Worm (Caenorhabditis elegans): ENCODE results near the gene fbxc-18.

The fbxc-18 gene

ce11 chrII:920326-920725 is 46.5 kb downstream of the fbxc-18 start:
- TF ChIP-seq tab-1 (GFP tag; IDR thresholded peaks at IDR 0.05) (no peak), ztf-29 (GFP tag; IDR thresholded peaks at IDR 0.05) (no peak), cog-1 (tag; optimal IDR thresholded peaks at IDR 0.05) (no peak), flt-1 (GFP tag; IDR thresholded peaks at IDR 0.05) (no peak), ztf-23 (GFP tag; IDR thresholded peaks at IDR 0.05) (no peak), ref-1 (GFP tag; conservative IDR thresholded peaks at IDR 0.05) (no peak), T22C8.4 (GFP tag; IDR thresholded peaks at IDR 0.05) (no peak), med-1 (GFP tag; optimal IDR thresholded peaks at IDR 0.05; ENCODE audit: insufficient read depth) (no peak), klf-2 (GFP tag; conservative IDR thresholded peaks at IDR 0.05) (no peak)

DNA sequence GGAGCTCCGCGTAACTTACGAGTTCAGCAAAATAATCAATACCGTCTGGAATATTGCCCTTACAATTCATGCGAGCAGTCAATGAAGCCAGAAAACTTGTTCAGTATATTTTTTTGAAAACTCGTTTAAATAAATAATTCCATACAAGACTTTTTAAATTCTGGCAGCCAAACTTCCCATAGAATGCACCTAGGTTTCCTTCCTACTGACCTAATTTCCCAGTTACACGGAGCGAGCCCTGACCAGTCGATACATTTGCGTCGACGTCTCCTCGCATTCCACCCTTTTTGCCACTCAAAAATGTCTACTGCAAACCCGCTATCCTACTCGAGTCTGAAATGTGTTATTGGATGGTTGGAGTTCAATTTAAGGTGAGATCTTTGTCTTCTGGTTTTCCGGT is 49.5 kb downstream of the fbxc-18 start, which contains the start of gene fbxc-30:
TSS of gene fbxc-30 (plus strand) at position 301 of the 400 bp plus-strand sequence.
- TF ChIP-seq ztf-29 (GFP tag; IDR thresholded peaks at IDR 0.05) (no peak), T22C8.4 (GFP tag; IDR thresholded peaks at IDR 0.05) (no peak), flt-1 (GFP tag; IDR thresholded peaks at IDR 0.05) (no peak), klf-2 (GFP tag; conservative IDR thresholded peaks at IDR 0.05) (no peak), ref-1 (GFP tag; conservative IDR thresholded peaks at IDR 0.05) (no peak), tab-1 (GFP tag; IDR thresholded peaks at IDR 0.05) (no peak), med-1 (GFP tag; optimal IDR thresholded peaks at IDR 0.05; ENCODE audit: insufficient read depth) (no peak), cog-1 (tag; optimal IDR thresholded peaks at IDR 0.05) (no peak)

ce11 chrII:915780-916179 is 51.1 kb downstream of the fbxc-18 start, which contains the start of gene fbxc-29:
fbxc-29 (plus strand) TSS chrII:916080.
- TF ChIP-seq ztf-23 (GFP tag; IDR thresholded peaks at IDR 0.05), result no peak
- no peak for TF ChIP-seq cog-1 (tag; optimal IDR thresholded peaks at IDR 0.05)
- no peak for TF ChIP-seq ztf-29 (GFP tag; IDR thresholded peaks at IDR 0.05)
- no peak for TF ChIP-seq ref-1 (GFP tag; conservative IDR thresholded peaks at IDR 0.05)
- no peak for TF ChIP-seq klf-2 (GFP tag; conservative IDR thresholded peaks at IDR 0.05)
- no peak for TF ChIP-seq med-1 (GFP tag; optimal IDR thresholded peaks at IDR 0.05; ENCODE audit: insufficient read depth)
- no peak for TF ChIP-seq tab-1 (GFP tag; IDR thresholded peaks at IDR 0.05)
- no peak for TF ChIP-seq T22C8.4 (GFP tag; IDR thresholded peaks at IDR 0.05)
- no peak for TF ChIP-seq flt-1 (GFP tag; IDR thresholded peaks at IDR 0.05)
